Fruit fly (Drosophila melanogaster) whole organism, embryonic: Measurements from ENCODE around the gene unc-45.
A peak's percentile ranks its signal among the peaks of the same experiment; 100 is the strongest.

Experiments used
- CG10565 ChIP-seq: fragments of 200-800 bp; sonication (Bioruptor generic); optimal IDR thresholded peaks from 3 replicates; lab custom pipeline; 2016; ENCODE audit warnings: missing biosample characterization, mild to moderate bottlenecking, missing genetic modification characterization
- CG1233 ChIP-seq: fragments of 200-800 bp; sonication (Bioruptor generic); optimal IDR thresholded peaks from 4 replicates; lab custom pipeline; 2018; ENCODE audit warnings: missing biosample characterization, mild to moderate bottlenecking, missing genetic modification characterization
- CG12391 ChIP-seq: fragments of 200-800 bp; sonication (Bioruptor generic); optimal IDR thresholded peaks from 3 replicates; lab custom pipeline; 2018; ENCODE audit warnings: missing biosample characterization, mild to moderate bottlenecking, missing genetic modification characterization, moderate library complexity
- CG13296 ChIP-seq: fragments of 200-800 bp; sonication (Bioruptor generic); optimal IDR thresholded peaks from 3 replicates; lab custom pipeline; 2018; ENCODE audit warnings: missing biosample characterization, mild to moderate bottlenecking, missing genetic modification characterization
- CG14710 ChIP-seq: fragments of 200-800 bp; sonication (Bioruptor generic); optimal IDR thresholded peaks from 3 replicates; lab custom pipeline; 2019; ENCODE audit warnings: missing biosample characterization, mild to moderate bottlenecking, missing genetic modification characterization, moderate library complexity
- CG14860 ChIP-seq: fragments of 200-800 bp; sonication (Bioruptor generic); IDR thresholded peaks from 3 replicates; pipeline ENCODE4 v1.3.6; 2022; ENCODE audit warnings: missing biosample characterization, missing genetic modification characterization; ENCODE audit not compliant: partially characterized antibody
- CG14965 ChIP-seq: fragments of 200-800 bp; sonication (Bioruptor generic); optimal IDR thresholded peaks from 2 replicates; lab custom pipeline; 2016; ENCODE audit warnings: missing biosample characterization, missing genetic modification characterization, borderline replicate concordance
- CG15073 ChIP-seq: fragments of 200-800 bp; sonication (Bioruptor generic); optimal IDR thresholded peaks from 2 replicates; lab custom pipeline; 2016; ENCODE audit warnings: missing biosample characterization, missing genetic modification characterization
- CG16863 ChIP-seq: fragments of 200-800 bp; sonication (Bioruptor generic); optimal IDR thresholded peaks from 3 replicates; lab custom pipeline; 2016; ENCODE audit warnings: missing biosample characterization, missing genetic modification characterization
- CG17361 ChIP-seq: fragments of 200-800 bp; sonication (Bioruptor generic); IDR thresholded peaks from 3 replicates; pipeline ENCODE4 v1.3.6; 2022; ENCODE audit warnings: missing biosample characterization, missing genetic modification characterization
- CG17385 ChIP-seq: fragments of 200-800 bp; sonication (Bioruptor generic); optimal IDR thresholded peaks from 3 replicates; lab custom pipeline; 2018; ENCODE audit warnings: missing biosample characterization, mild to moderate bottlenecking, missing genetic modification characterization
- CG18619 ChIP-seq: fragments of 200-800 bp; sonication (Bioruptor generic); optimal IDR thresholded peaks from 3 replicates; lab custom pipeline; 2017; ENCODE audit warnings: missing biosample characterization, mild to moderate bottlenecking, missing genetic modification characterization
- CG31441 ChIP-seq: fragments of 200-800 bp; sonication (Bioruptor generic); IDR thresholded peaks from 2 replicates; pipeline ENCODE4 v1.3.6; 2022; ENCODE audit warnings: missing biosample characterization, missing genetic modification characterization
- CG34224 ChIP-seq: fragments of 200-800 bp; sonication (Bioruptor generic); IDR thresholded peaks from 3 replicates; pipeline ENCODE4 v1.3.6; 2022; ENCODE audit warnings: missing biosample characterization, missing genetic modification characterization; ENCODE audit not compliant: partially characterized antibody
- CG4617 ChIP-seq: fragments of 200-800 bp; sonication (Bioruptor generic); optimal IDR thresholded peaks from 3 replicates; lab custom pipeline; 2016; ENCODE audit warnings: missing biosample characterization, missing genetic modification characterization, borderline replicate concordance
- CG4730 ChIP-seq: fragments of 200-800 bp; sonication (Bioruptor generic); IDR thresholded peaks from 2 replicates; pipeline ENCODE4 v1.3.6; 2022; ENCODE audit warnings: missing biosample characterization, missing genetic modification characterization
- CG6272 ChIP-seq: fragments of 200-800 bp; sonication (Bioruptor generic); IDR thresholded peaks from 2 replicates; pipeline ENCODE4 v1.3.6; 2022; ENCODE audit warnings: missing biosample characterization, missing genetic modification characterization
- CG7839 ChIP-seq: fragments of 200-800 bp; sonication (Bioruptor generic); optimal IDR thresholded peaks from 3 replicates; lab custom pipeline; 2018; ENCODE audit warnings: missing biosample characterization, mild to moderate bottlenecking, missing genetic modification characterization, moderate library complexity
- CG9797 ChIP-seq: fragments of 200-800 bp; sonication (Bioruptor generic); optimal IDR thresholded peaks from 3 replicates; lab custom pipeline; 2018; ENCODE audit warnings: missing biosample characterization, mild to moderate bottlenecking, missing genetic modification characterization
- CkIIα-i1 ChIP-seq: fragments of 200-800 bp; sonication (Bioruptor generic); IDR thresholded peaks from 2 replicates; pipeline ENCODE4 v1.3.6; 2022; ENCODE audit warnings: missing biosample characterization, missing genetic modification characterization
- CoRest ChIP-seq: fragments of 200-800 bp; sonication (Bioruptor generic); optimal IDR thresholded peaks from 3 replicates; lab custom pipeline; 2018; ENCODE audit warnings: missing biosample characterization, mild to moderate bottlenecking, missing genetic modification characterization, moderate library complexity
- Dp ChIP-seq: fragments of 200-800 bp; sonication (Bioruptor generic); optimal IDR thresholded peaks from 2 replicates; lab custom pipeline; 2018; ENCODE audit warnings: missing biosample characterization, mild to moderate bottlenecking, missing genetic modification characterization, moderate library complexity
- E2f2 ChIP-seq: fragments of 200-800 bp; sonication (Bioruptor generic); IDR thresholded peaks from 2 replicates; pipeline ENCODE4 v1.3.6; 2022; ENCODE audit warnings: missing biosample characterization, missing genetic modification characterization
- H2.0 ChIP-seq: fragments of 200-800 bp; sonication (Bioruptor generic); IDR thresholded peaks from 2 replicates; pipeline ENCODE4 v1.3.6; 2022; ENCODE audit warnings: missing biosample characterization, missing genetic modification characterization
- Hmr ChIP-seq: fragments of 200-800 bp; sonication (Bioruptor generic); optimal IDR thresholded peaks from 3 replicates; lab custom pipeline; 2017; ENCODE audit warnings: mild to moderate bottlenecking, missing biosample characterization, missing genetic modification reagents, missing genetic modification characterization
- Jarid2 ChIP-seq: fragments of 200-800 bp; sonication (Bioruptor generic); optimal IDR thresholded peaks from 3 replicates; lab custom pipeline; 2017; ENCODE audit warnings: mild to moderate bottlenecking, missing biosample characterization, missing genetic modification reagents, missing genetic modification characterization
- Mes4 ChIP-seq: fragments of 200-800 bp; sonication (Bioruptor generic); optimal IDR thresholded peaks from 2 replicates; lab custom pipeline; 2016; ENCODE audit warnings: missing biosample characterization, missing genetic modification characterization
- Poxn ChIP-seq: fragments of 200-800 bp; sonication (Bioruptor generic); IDR thresholded peaks from 2 replicates; pipeline ENCODE4 v1.3.6; 2022; ENCODE audit warnings: missing biosample characterization, missing genetic modification characterization
- Ravus ChIP-seq: fragments of 200-800 bp; sonication (Bioruptor generic); IDR thresholded peaks from 2 replicates; pipeline ENCODE4 v1.3.6; 2022; ENCODE audit warnings: missing biosample characterization, missing genetic modification characterization
- Scr ChIP-seq: fragments of 200-800 bp; sonication (Bioruptor generic); IDR thresholded peaks from 2 replicates; pipeline ENCODE4 v1.3.6; 2022; ENCODE audit warnings: missing biosample characterization, missing genetic modification characterization; ENCODE audit not compliant: partially characterized antibody
- ash1 ChIP-seq: fragments of 200-800 bp; sonication (Bioruptor generic); optimal IDR thresholded peaks from 2 replicates; lab custom pipeline; 2018; ENCODE audit warnings: missing biosample characterization, mild to moderate bottlenecking, missing genetic modification characterization
- bsh ChIP-seq, 2 experiments: fragments of 200-800 bp; sonication (Bioruptor generic); optimal IDR thresholded peaks; 2 replicates each; lab custom pipeline; 2017 to 2018; ENCODE audit warnings: mild to moderate bottlenecking in 2 of 2, missing biosample characterization in 2 of 2, missing genetic modification characterization in 2 of 2, moderate library complexity in 1 of 2
- da ChIP-seq: fragments of 200-800 bp; sonication (Bioruptor generic); optimal IDR thresholded peaks from 2 replicates; lab custom pipeline; 2016; ENCODE audit warnings: missing biosample characterization, missing genetic modification characterization
- disco-r ChIP-seq: fragments of 200-800 bp; sonication (Bioruptor generic); optimal IDR thresholded peaks from 2 replicates; lab custom pipeline; 2016; ENCODE audit warnings: missing biosample characterization, missing genetic modification characterization
- dmrt11E ChIP-seq: fragments of 200-800 bp; sonication (Bioruptor generic); optimal IDR thresholded peaks from 3 replicates; lab custom pipeline; 2018; ENCODE audit warnings: missing biosample characterization, mild to moderate bottlenecking, missing genetic modification characterization, moderate library complexity
- gcm ChIP-seq: fragments of 200-800 bp; sonication (Bioruptor generic); optimal IDR thresholded peaks from 2 replicates; lab custom pipeline; 2019; ENCODE audit warnings: missing biosample characterization, mild to moderate bottlenecking, missing genetic modification characterization, moderate library complexity
- jigr1 ChIP-seq: fragments of 200-800 bp; sonication (Bioruptor generic); IDR thresholded peaks from 3 replicates; pipeline ENCODE4 v1.3.6; 2022; ENCODE audit warnings: missing biosample characterization, missing genetic modification characterization
- luna ChIP-seq: fragments of 200-800 bp; sonication (Bioruptor generic); optimal IDR thresholded peaks from 2 replicates; lab custom pipeline; 2016; ENCODE audit warnings: missing biosample characterization, missing genetic modification characterization
- pb ChIP-seq: fragments of 200-800 bp; sonication (Bioruptor generic); optimal IDR thresholded peaks from 3 replicates; lab custom pipeline; 2016; ENCODE audit warnings: missing biosample characterization, missing genetic modification characterization
- pnt ChIP-seq: fragments of 200-800 bp; sonication (Bioruptor generic); optimal IDR thresholded peaks from 3 replicates; lab custom pipeline; 2016; ENCODE audit warnings: missing biosample characterization, missing genetic modification characterization
- repo ChIP-seq: fragments of 200-800 bp; sonication (Bioruptor generic); optimal IDR thresholded peaks from 2 replicates; lab custom pipeline; 2016; ENCODE audit warnings: missing biosample characterization, missing genetic modification characterization
- sens ChIP-seq: fragments of 200-800 bp; sonication (Bioruptor generic); peaks from one replicate; lab custom pipeline; 2016; ENCODE audit warnings: missing biosample characterization, missing genetic modification characterization
- so ChIP-seq: fragments of 200-800 bp; sonication (Bioruptor generic); IDR thresholded peaks from 3 replicates; pipeline ENCODE4 v1.3.6; 2022; ENCODE audit warnings: missing biosample characterization, missing genetic modification characterization
- sob ChIP-seq: fragments of 200-800 bp; sonication (Bioruptor generic); IDR thresholded peaks from 2 replicates; pipeline ENCODE4 v1.3.6; 2022; ENCODE audit warnings: missing biosample characterization, missing genetic modification characterization
- stc ChIP-seq: fragments of 200-800 bp; sonication (Bioruptor generic); IDR thresholded peaks from 2 replicates; pipeline ENCODE4 v1.3.6; 2022; ENCODE audit warnings: missing biosample characterization, missing genetic modification characterization
- toy ChIP-seq: fragments of 200-800 bp; sonication (Bioruptor generic); IDR thresholded peaks from 2 replicates; pipeline ENCODE4 v1.3.6; 2022; ENCODE audit warnings: missing biosample characterization, missing genetic modification characterization
- trh ChIP-seq: fragments of 200-800 bp; sonication (Bioruptor generic); optimal IDR thresholded peaks from 2 replicates; lab custom pipeline; 2016; ENCODE audit warnings: missing biosample characterization, missing genetic modification characterization
- vfl ChIP-seq: fragments of 200-800 bp; sonication (Bioruptor generic); optimal IDR thresholded peaks from 2 replicates; lab custom pipeline; 2016; ENCODE audit warnings: missing biosample characterization, missing genetic modification characterization
- wek ChIP-seq: fragments of 200-800 bp; sonication (Bioruptor generic); optimal IDR thresholded peaks from 3 replicates; lab custom pipeline; 2018; ENCODE audit warnings: missing biosample characterization, mild to moderate bottlenecking, missing genetic modification characterization, moderate library complexity

Gene unc-45

dm6 chr3R:8013121-8014009 lies 19.7 kb upstream of the unc-45 start, which contains the start of the genes CG10435 and Pbp95 (continued):
- no peak for TF ChIP-seq pb
- no peak for TF ChIP-seq so (GFP tag; lab: Robert Waterston, UW)
- TF ChIP-seq Scr: peak; percentile 72
- peak in 1 of 2 experiments; percentile 34 for TF ChIP-seq bsh (GFP tag; optimal IDR thresholded peaks at IDR 0.05; lab: Kevin White, UChicago)
- TF ChIP-seq H2.0: peak; percentile 58; the same call in 1 of the 2 replicates
- TF ChIP-seq sob: peak; percentile 72
- no peak for TF ChIP-seq CG7839
- TF ChIP-seq CG14860 (GFP tag; lab: Robert Waterston, UW): peak; percentile 44; the same call in 1 of the 3 replicates
- peak; percentile 36 for TF ChIP-seq CG16863 (GFP tag; lab: Kevin White, UChicago)
- no peak for TF ChIP-seq CG10565 (GFP tag; lab: Kevin White, UChicago)
- peak; percentile 51 for TF ChIP-seq CG18619 (GFP tag; lab: Kevin White, UChicago)
- no peak for TF ChIP-seq luna (GFP tag; lab: Kevin White, UChicago)
- no peak for TF ChIP-seq Dp (GFP tag; lab: Kevin White, UChicago)
- no peak for TF ChIP-seq CG15073 (GFP tag; lab: Kevin White, UChicago)
- TF ChIP-seq CG17361 (GFP tag; lab: Robert Waterston, UW): no peak; the same call in 2 of the 3 replicates
- no peak for TF ChIP-seq CG4617
- TF ChIP-seq CG14965 (GFP tag; lab: Kevin White, UChicago): no peak
- peak; percentile 64; the same call in 2 of the 3 replicates for TF ChIP-seq CG34224 (GFP tag; lab: Robert Waterston, UW)
- TF ChIP-seq Hmr (GFP tag; lab: Kevin White, UChicago): peak; percentile 27
- no peak for TF ChIP-seq CoRest (tag; lab: Kevin White, UChicago)
- no peak for TF ChIP-seq trh (GFP tag; lab: Kevin White, UChicago)
- no peak for TF ChIP-seq ash1 (GFP tag; lab: Kevin White, UChicago)
- peak; percentile 24 for TF ChIP-seq dmrt11E (tag; lab: Kevin White, UChicago)
- TF ChIP-seq stc: 0 out of 2 replicates have a peak, but pooled peaks have one; percentile 38
- no peak for TF ChIP-seq jigr1 (GFP tag; lab: Robert Waterston, UW)
- no peak for TF ChIP-seq Poxn (GFP tag; lab: Robert Waterston, UW)
- peak; percentile 70 for TF ChIP-seq CG6272 (GFP tag; lab: Robert Waterston, UW)
- TF ChIP-seq CG31441 (GFP tag; lab: Robert Waterston, UW): no peak
- peak; percentile 1 for TF ChIP-seq pnt (GFP tag; lab: Kevin White, UChicago)
- no peak for TF ChIP-seq Jarid2 (GFP tag; lab: Kevin White, UChicago)
- no peak for TF ChIP-seq Ravus (GFP tag; lab: Robert Waterston, UW)
- peak; percentile 48 for TF ChIP-seq CG14710 (tag; lab: Kevin White, UChicago)
- no peak for TF ChIP-seq disco-r
- peak; percentile 87 for TF ChIP-seq sens
- no peak for TF ChIP-seq repo (GFP tag; lab: Kevin White, UChicago)
- no peak for TF ChIP-seq CG1233 (GFP tag; lab: Kevin White, UChicago)
- 0 out of 2 replicates have a peak, but pooled peaks have one; percentile 38 for TF ChIP-seq toy (GFP tag; lab: Robert Waterston, UW)
- no peak for TF ChIP-seq CG17385
- TF ChIP-seq CG4730 (GFP tag; lab: Robert Waterston, UW): no peak
- peak; percentile 88 for TF ChIP-seq wek
- no peak for TF ChIP-seq da (GFP tag; lab: Kevin White, UChicago)
- TF ChIP-seq CG9797 (GFP tag; lab: Kevin White, UChicago): no peak
- TF ChIP-seq E2f2 (GFP tag; lab: Robert Waterston, UW): no peak
- TF ChIP-seq CG12391 (tag; lab: Kevin White, UChicago): peak; percentile 68
- TF ChIP-seq CkIIα-i1 (GFP tag; lab: Robert Waterston, UW): no peak
- TF ChIP-seq gcm (GFP tag; lab: Kevin White, UChicago): no peak
- TF ChIP-seq vfl: peak; percentile 67
- TF ChIP-seq Mes4: no peak
- TF ChIP-seq CG13296 (GFP tag; lab: Kevin White, UChicago): no peak
